Worm (Caenorhabditis elegans) whole organism, L4 larva: ENCODE results near the gene B0272.4.

Experiments
- F10B5.3 ChIP-seq: sonication (generic microtip); optimal IDR thresholded peaks from 2 replicates; lab custom pipeline; 2016; ENCODE audit warnings: mild to moderate bottlenecking, missing genetic modification characterization, missing compliant biosample characterization
- F26F4.8 ChIP-seq: fragments of 200-800 bp; sonication (Bioruptor generic); conservative IDR thresholded peaks from 2 replicates; pipeline ENCODE4 v1.3.6; 2022; ENCODE audit warnings: missing genetic modification characterization, missing compliant biosample characterization
- ama-1 ChIP-seq: fragments of 150-350 bp; optimal IDR thresholded peaks from 2 replicates; lab custom pipeline; 2014; ENCODE audit warnings: inconsistent platforms, mixed read lengths
- dpl-1 ChIP-seq: fragments of 150-350 bp; optimal IDR thresholded peaks from 2 replicates; lab custom pipeline; 2014; ENCODE audit warnings: missing biosample characterization, missing genetic modification reagents, missing genetic modification characterization
- hif-1 ChIP-seq, 2 experiments: sonication (generic microtip); optimal IDR thresholded peaks; 2 replicates each; lab custom pipeline; 2016 to 2017; ENCODE audit warnings: missing compliant biosample characterization in 2 of 2, missing genetic modification characterization in 2 of 2, missing genetic modification reagents in 2 of 2, missing genotype in 2 of 2, mild to moderate bottlenecking in 1 of 2
- lim-7 ChIP-seq: fragments of 200-800 bp; sonication (Bioruptor generic); IDR thresholded peaks from 2 replicates; pipeline ENCODE4 v1.3.6; 2022; ENCODE audit warnings: missing genetic modification characterization, missing compliant biosample characterization
- lin-15B ChIP-seq: fragments of 150-350 bp; sonication (generic microtip); optimal IDR thresholded peaks from 3 replicates; lab custom pipeline; 2014; ENCODE audit warnings: missing biosample characterization, missing genetic modification characterization
- nhr-28 ChIP-seq: fragments of 150-350 bp; optimal IDR thresholded peaks from 2 replicates; lab custom pipeline; 2014; ENCODE audit warnings: missing biosample characterization, missing genetic modification characterization
- nhr-76 ChIP-seq: fragments of 150-350 bp; optimal IDR thresholded peaks from 2 replicates; lab custom pipeline; 2014; ENCODE audit warnings: missing biosample characterization, missing genetic modification characterization
- pha-4 ChIP-seq, 2 experiments: fragments of 150-350 bp in 1 of 2; fragments of 200-800 bp in 1 of 2; sonication (Bioruptor generic) in 1 of 2; IDR thresholded peaks in 1 of 2; optimal IDR thresholded peaks in 1 of 2; 2 replicates each; pipeline versions ENCODE4 v1.3.6 to Lab custom; 2014 to 2022; ENCODE audit warnings: missing genetic modification characterization in 2 of 2, missing genetic modification reagents in 2 of 2, missing biosample characterization in 1 of 2, missing compliant biosample characterization in 1 of 2
- tra-1 ChIP-seq: fragments of 200-800 bp; sonication (Bioruptor generic); IDR thresholded peaks from 2 replicates; pipeline ENCODE4 v1.3.6; 2022; ENCODE audit warnings: missing genetic modification reagents, missing genetic modification characterization, missing compliant biosample characterization
- unc-39 ChIP-seq: sonication (generic microtip); optimal IDR thresholded peaks from 2 replicates; lab custom pipeline; 2017; ENCODE audit warnings: missing biosample characterization, missing genetic modification characterization

DNA sequence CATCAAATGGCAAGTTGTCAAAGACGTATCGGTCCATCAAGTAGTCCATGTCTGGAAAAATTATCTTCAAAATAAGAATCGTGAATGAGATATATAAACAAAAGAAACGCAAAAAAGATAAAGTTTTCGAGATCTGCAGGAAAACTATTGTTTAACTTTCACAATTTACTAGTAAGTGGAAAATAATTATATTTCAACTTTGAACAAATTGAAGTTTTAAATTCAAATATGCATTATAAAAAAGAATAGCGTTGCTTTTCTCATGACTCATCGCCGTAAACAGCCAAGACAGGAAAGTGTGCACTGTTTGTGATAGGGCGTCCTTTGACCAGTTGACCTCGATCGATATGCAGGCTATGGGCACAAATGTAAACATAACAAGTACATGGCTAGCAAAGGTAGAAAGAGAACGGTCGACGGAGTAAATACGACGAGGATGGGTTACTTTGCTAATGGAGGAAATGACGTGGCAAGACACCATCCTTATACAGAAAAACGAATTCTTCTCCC, 23.8 kb downstream of the B0272.4 start, which contains the start of gene ZK899.2:
- TF ChIP-seq tra-1 (GFP tag; lab: Robert Waterston, UW) (no peak), hif-1 (tag; optimal IDR thresholded peaks at IDR 0.05; lab: Kevin White, UChicago) (no peak), nhr-28 (tag; lab: Kevin White, UChicago) (no peak), unc-39 (tag; lab: Kevin White, UChicago) (no peak), F26F4.8 (GFP tag; lab: Robert Waterston, UW) (no peak), dpl-1 (no peak), ama-1 (no peak), lin-15B (no peak), lim-7 (GFP tag; lab: Robert Waterston, UW) (no peak), F10B5.3 (tag; lab: Kevin White, UChicago) (no peak), pha-4 (GFP tag; IDR thresholded peaks at IDR 0.05; lab: Robert Waterston, UW) (no peak), pha-4 (tag; optimal IDR thresholded peaks at IDR 0.05; lab: Kevin White, UChicago) (peak; percentile 53), nhr-76 (tag; lab: Kevin White, UChicago) (no peak)
